Fruit fly (Drosophila melanogaster) whole organism, embryonic: ENCODE data around the gene SmE.

Experiments used
- ATbp ChIP-seq: fragments of 200-800 bp; sonication (Bioruptor generic); optimal IDR thresholded peaks from 2 replicates; lab custom pipeline; 2017; ENCODE audit warnings: missing biosample characterization, mild to moderate bottlenecking, missing genetic modification characterization, missing genetic modification reagents
- Atf-2 ChIP-seq: fragments of 200-800 bp; sonication (Bioruptor generic); optimal IDR thresholded peaks from 2 replicates; lab custom pipeline; 2016; ENCODE audit warnings: missing biosample characterization, missing genetic modification characterization
- CG10321 ChIP-seq: fragments of 200-800 bp; sonication (Bioruptor generic); IDR thresholded peaks from 2 replicates; pipeline ENCODE4 v1.3.6; 2022; ENCODE audit warnings: missing biosample characterization, missing genetic modification characterization
- CG10565 ChIP-seq: fragments of 200-800 bp; sonication (Bioruptor generic); optimal IDR thresholded peaks from 3 replicates; lab custom pipeline; 2016; ENCODE audit warnings: missing biosample characterization, mild to moderate bottlenecking, missing genetic modification characterization
- CG11695 ChIP-seq: fragments of 200-800 bp; sonication (Bioruptor generic); IDR thresholded peaks from 3 replicates; pipeline ENCODE4 v1.3.6; 2022; ENCODE audit warnings: missing biosample characterization, missing genetic modification characterization
- CG12071 ChIP-seq: fragments of 200-800 bp; sonication (Bioruptor generic); optimal IDR thresholded peaks from 3 replicates; lab custom pipeline; 2018; ENCODE audit warnings: missing biosample characterization, mild to moderate bottlenecking, missing genetic modification characterization
- CG12104 ChIP-seq: fragments of 200-800 bp; sonication (Bioruptor generic); optimal IDR thresholded peaks from 3 replicates; lab custom pipeline; 2016; ENCODE audit warnings: missing biosample characterization, missing genetic modification characterization
- CG1233 ChIP-seq: fragments of 200-800 bp; sonication (Bioruptor generic); optimal IDR thresholded peaks from 4 replicates; lab custom pipeline; 2018; ENCODE audit warnings: missing biosample characterization, mild to moderate bottlenecking, missing genetic modification characterization
- CG12769 ChIP-seq: fragments of 200-800 bp; sonication (Bioruptor generic); optimal IDR thresholded peaks from 2 replicates; lab custom pipeline; 2019; ENCODE audit warnings: missing biosample characterization, mild to moderate bottlenecking, missing genetic modification characterization, moderate library complexity
- CG15696 ChIP-seq: fragments of 200-800 bp; sonication (Bioruptor generic); optimal IDR thresholded peaks from 2 replicates; lab custom pipeline; 2019; ENCODE audit warnings: missing biosample characterization, mild to moderate bottlenecking, missing genetic modification characterization, moderate library complexity
- CG17829 ChIP-seq: fragments of 200-800 bp; optimal IDR thresholded peaks from 2 replicates; lab custom pipeline; 2019; ENCODE audit warnings: missing biosample characterization, mild to moderate bottlenecking, missing genetic modification characterization, moderate library complexity
- CG2116 ChIP-seq: fragments of 200-800 bp; sonication (Bioruptor generic); optimal IDR thresholded peaks from 3 replicates; lab custom pipeline; 2018; ENCODE audit warnings: missing biosample characterization, mild to moderate bottlenecking, missing genetic modification characterization
- CG2202 ChIP-seq: fragments of 200-800 bp; sonication (Bioruptor generic); optimal IDR thresholded peaks from 2 replicates; lab custom pipeline; 2018; ENCODE audit warnings: missing biosample characterization, mild to moderate bottlenecking, missing genetic modification characterization
- CG31388 ChIP-seq: fragments of 200-800 bp; sonication (Bioruptor generic); optimal IDR thresholded peaks from 2 replicates; lab custom pipeline; 2016; ENCODE audit warnings: missing biosample characterization, missing genetic modification characterization
- CG3163 ChIP-seq: fragments of 200-800 bp; sonication (Bioruptor generic); optimal IDR thresholded peaks from 3 replicates; lab custom pipeline; 2016; ENCODE audit warnings: missing biosample characterization, missing genetic modification characterization
- CG32767 ChIP-seq: fragments of 200-800 bp; sonication (Bioruptor generic); IDR thresholded peaks from 2 replicates; pipeline ENCODE4 v1.3.6; 2022; ENCODE audit warnings: missing biosample characterization, missing genetic modification characterization
- CG34422 ChIP-seq: fragments of 200-800 bp; sonication (Bioruptor generic); IDR thresholded peaks from 3 replicates; pipeline ENCODE4 v1.3.6; 2022; ENCODE audit warnings: missing biosample characterization, missing genetic modification characterization
- CG4282 ChIP-seq: fragments of 200-800 bp; sonication (Bioruptor generic); optimal IDR thresholded peaks from 2 replicates; lab custom pipeline; 2016; ENCODE audit warnings: missing biosample characterization, missing genetic modification characterization
- CG6683 ChIP-seq: fragments of 200-800 bp; sonication (Bioruptor generic); optimal IDR thresholded peaks from 2 replicates; lab custom pipeline; 2017; ENCODE audit warnings: missing biosample characterization, mild to moderate bottlenecking, missing genetic modification characterization, missing genetic modification reagents
- CG7372 ChIP-seq: fragments of 200-800 bp; sonication (Bioruptor generic); IDR thresholded peaks from 2 replicates; pipeline ENCODE4 v1.3.6; 2022; ENCODE audit warnings: missing biosample characterization, missing genetic modification characterization
- CG9817 ChIP-seq: fragments of 200-800 bp; sonication (Bioruptor generic); optimal IDR thresholded peaks from 2 replicates; lab custom pipeline; 2018; ENCODE audit warnings: missing biosample characterization, mild to moderate bottlenecking, missing genetic modification characterization, moderate library complexity
- E2f2 ChIP-seq: fragments of 200-800 bp; sonication (Bioruptor generic); IDR thresholded peaks from 2 replicates; pipeline ENCODE4 v1.3.6; 2022; ENCODE audit warnings: missing biosample characterization, missing genetic modification characterization
- Ets97D ChIP-seq: fragments of 200-800 bp; sonication (Bioruptor generic); optimal IDR thresholded peaks from 3 replicates; lab custom pipeline; 2016; ENCODE audit warnings: missing biosample characterization, missing genetic modification characterization
- Hey ChIP-seq: fragments of 200-800 bp; sonication (Bioruptor generic); optimal IDR thresholded peaks from 3 replicates; lab custom pipeline; 2018; ENCODE audit warnings: missing biosample characterization, mild to moderate bottlenecking, missing genetic modification characterization
- Lim3 ChIP-seq: fragments of 200-800 bp; sonication (Bioruptor generic); IDR thresholded peaks from 2 replicates; pipeline ENCODE4 v1.3.6; 2022; ENCODE audit warnings: missing biosample characterization, missing genetic modification characterization
- Mes4 ChIP-seq: fragments of 200-800 bp; sonication (Bioruptor generic); optimal IDR thresholded peaks from 2 replicates; lab custom pipeline; 2016; ENCODE audit warnings: missing biosample characterization, missing genetic modification characterization
- NC2α ChIP-seq: fragments of 200-800 bp; sonication (Bioruptor generic); optimal IDR thresholded peaks from 2 replicates; lab custom pipeline; 2016; ENCODE audit warnings: missing biosample characterization, missing genetic modification characterization
- Nf-YB ChIP-seq: fragments of 200-800 bp; sonication (Bioruptor generic); optimal IDR thresholded peaks from 3 replicates; lab custom pipeline; 2019; ENCODE audit warnings: missing biosample characterization, mild to moderate bottlenecking, missing genetic modification characterization, moderate library complexity
- NfI ChIP-seq: fragments of 200-800 bp; sonication (Bioruptor generic); optimal IDR thresholded peaks from 3 replicates; lab custom pipeline; 2018; ENCODE audit warnings: missing biosample characterization, mild to moderate bottlenecking, missing genetic modification characterization, moderate library complexity
- Sin3A ChIP-seq: fragments of >200 bp; optimal IDR thresholded peaks from 2 replicates; lab custom pipeline; 2018
- Sry-β ChIP-seq: fragments of 200-800 bp; sonication (Bioruptor generic); optimal IDR thresholded peaks from 2 replicates; lab custom pipeline; 2018; ENCODE audit warnings: missing biosample characterization, mild to moderate bottlenecking, missing genetic modification characterization, moderate library complexity
- Stat92E ChIP-seq, 3 experiments: fragments of >200 bp in 2 of 3; fragments of 200-800 bp in 1 of 3; sonication (Bioruptor generic) in 1 of 3; optimal IDR thresholded peaks; 2 replicates each; lab custom pipeline; 2017 to 2019; ENCODE audit warnings: missing biosample characterization in 3 of 3, missing genetic modification characterization in 3 of 3, mild to moderate bottlenecking in 1 of 3, moderate library complexity in 1 of 3
- Taf1 ChIP-seq: fragments of 200-800 bp; sonication (Bioruptor generic); IDR thresholded peaks from 2 replicates; pipeline ENCODE4 v1.3.6; 2022; ENCODE audit warnings: missing biosample characterization, missing genetic modification characterization
- ac ChIP-seq: fragments of 200-800 bp; sonication (Bioruptor generic); optimal IDR thresholded peaks from 3 replicates; lab custom pipeline; 2017; ENCODE audit warnings: missing biosample characterization, mild to moderate bottlenecking, missing genetic modification characterization
- cg ChIP-seq: fragments of 200-800 bp; sonication (Bioruptor generic); optimal IDR thresholded peaks from 3 replicates; lab custom pipeline; 2019; ENCODE audit warnings: missing biosample characterization, mild to moderate bottlenecking, missing genetic modification characterization, moderate library complexity
- crol ChIP-seq: fragments of 200-800 bp; sonication (Bioruptor generic); IDR thresholded peaks from 2 replicates; pipeline ENCODE4 v1.3.6; 2022; ENCODE audit warnings: missing biosample characterization, missing genetic modification characterization
- eve ChIP-seq, 2 experiments: fragments of >200 bp; optimal IDR thresholded peaks; 2 replicates each; lab custom pipeline; 2017; ENCODE audit warnings: missing biosample characterization in 2 of 2, missing genetic modification characterization in 2 of 2
- gce ChIP-seq: fragments of 200-800 bp; sonication (Bioruptor generic); IDR thresholded peaks from 3 replicates; pipeline ENCODE4 v1.3.6; 2022; ENCODE audit warnings: missing biosample characterization, missing genetic modification characterization
- kni ChIP-seq: fragments of 200-800 bp; sonication (Bioruptor generic); optimal IDR thresholded peaks from 3 replicates; lab custom pipeline; 2017; ENCODE audit warnings: mild to moderate bottlenecking, missing biosample characterization, missing genetic modification reagents, missing genetic modification characterization
- mirr ChIP-seq: fragments of 200-800 bp; sonication (Bioruptor generic); optimal IDR thresholded peaks from 3 replicates; lab custom pipeline; 2018; ENCODE audit warnings: missing biosample characterization, mild to moderate bottlenecking, missing genetic modification characterization
- prd ChIP-seq, 3 experiments: fragments of >200 bp in 2 of 3; fragments of 200-800 bp in 1 of 3; sonication (Bioruptor generic) in 1 of 3; optimal IDR thresholded peaks in 2 of 3; IDR thresholded peaks in 1 of 3; 2 replicates in 2 of 3; 3 replicates in 1 of 3; pipeline versions ENCODE4 v1.3.6 to Lab custom; 2017 to 2022; ENCODE audit warnings: missing biosample characterization in 1 of 3, missing genetic modification characterization in 1 of 3
- psq ChIP-seq: fragments of 200-800 bp; sonication (Bioruptor generic); optimal IDR thresholded peaks from 2 replicates; lab custom pipeline; 2017; ENCODE audit warnings: missing biosample characterization, missing genetic modification characterization
- ranshi ChIP-seq: fragments of 200-800 bp; sonication (Bioruptor generic); IDR thresholded peaks from 2 replicates; pipeline ENCODE4 v1.3.6; 2022; ENCODE audit warnings: missing biosample characterization, missing genetic modification characterization
- repo ChIP-seq: fragments of 200-800 bp; sonication (Bioruptor generic); optimal IDR thresholded peaks from 2 replicates; lab custom pipeline; 2016; ENCODE audit warnings: missing biosample characterization, missing genetic modification characterization
- sd ChIP-seq: fragments of 200-800 bp; sonication (Bioruptor generic); optimal IDR thresholded peaks from 3 replicates; lab custom pipeline; 2018; ENCODE audit warnings: missing biosample characterization, mild to moderate bottlenecking, missing genetic modification characterization, moderate library complexity
- seq ChIP-seq: fragments of 200-800 bp; sonication (Bioruptor generic); IDR thresholded peaks from 2 replicates; pipeline ENCODE4 v1.3.6; 2022; ENCODE audit warnings: missing biosample characterization, missing genetic modification characterization
- sug ChIP-seq: fragments of 200-800 bp; optimal IDR thresholded peaks from 2 replicates; lab custom pipeline; 2019; ENCODE audit warnings: missing biosample characterization, mild to moderate bottlenecking, missing genetic modification characterization, moderate library complexity
- tin ChIP-seq: fragments of 200-800 bp; sonication (Bioruptor generic); optimal IDR thresholded peaks from 3 replicates; lab custom pipeline; 2016; ENCODE audit warnings: missing biosample characterization, missing genetic modification characterization
- tio ChIP-seq: fragments of 200-800 bp; sonication (Bioruptor generic); optimal IDR thresholded peaks from 2 replicates; lab custom pipeline; 2017; ENCODE audit warnings: missing biosample characterization, missing genetic modification characterization, inconsistent platforms
- wdn ChIP-seq: fragments of 200-800 bp; sonication (Bioruptor generic); IDR thresholded peaks from 2 replicates; pipeline ENCODE4 v1.3.6; 2022; ENCODE audit warnings: missing biosample characterization, missing genetic modification characterization
- zfh2 ChIP-seq: fragments of 200-800 bp; sonication (Bioruptor generic); optimal IDR thresholded peaks from 2 replicates; lab custom pipeline; 2016; ENCODE audit warnings: missing biosample characterization, missing genetic modification characterization

The SmE gene

dm6 chr2L:7925389-7925788 is 40.1 kb upstream of the SmE start (continued):
- TF ChIP-seq Sry-β (peak; percentile 10), CG17829 (tag; lab: Kevin White, UChicago) (peak; percentile 83), CG31388 (GFP tag; lab: Kevin White, UChicago) (peak; percentile 31), CG12071 (GFP tag; lab: Kevin White, UChicago) (peak; percentile 87), Taf1 (GFP tag; lab: Robert Waterston, UW) (peak; percentile 70), tin (GFP tag; lab: Kevin White, UChicago) (peak; percentile 88), CG7372 (GFP tag; lab: Robert Waterston, UW) (peak; percentile 89), Lim3 (peak; percentile 44; the same call in 1 of the 2 replicates), cg (GFP tag; lab: Kevin White, UChicago) (no peak), psq (GFP tag; lab: Kevin White, UChicago) (peak; percentile 46), wdn (peak; percentile 85), CG4282 (GFP tag; lab: Kevin White, UChicago) (peak; percentile 72), CG9817 (tag; lab: Kevin White, UChicago) (peak; percentile 87), ac (GFP tag; lab: Kevin White, UChicago) (no peak), CG10321 (peak; percentile 46), CG11695 (peak; percentile 91), Stat92E (GFP tag; optimal IDR thresholded peaks at IDR 0.05; lab: Kevin White, UChicago) (no peak), eve (GFP tag; optimal IDR thresholded peaks at IDR 0.05; lab: Kevin White, UChicago) (peak in 1 of 2 experiments; percentile 94), CG2202 (tag; lab: Kevin White, UChicago) (peak; percentile 51), Hey (tag; lab: Kevin White, UChicago) (peak; percentile 54), CG34422 (GFP tag; lab: Robert Waterston, UW) (peak; percentile 91), Mes4 (GFP tag; lab: Kevin White, UChicago) (peak; percentile 73), ranshi (GFP tag; lab: Robert Waterston, UW) (peak; percentile 91), mirr (GFP tag; lab: Kevin White, UChicago) (peak; percentile 69), Nf-YB (GFP tag; lab: Kevin White, UChicago) (peak; percentile 64), gce (GFP tag; lab: Robert Waterston, UW) (peak; percentile 91), ATbp (peak; percentile 87), prd (optimal IDR thresholded peaks at IDR 0.05; lab: Kevin White, UChicago) (no peak), prd (GFP tag; IDR thresholded peaks at IDR 0.05; lab: Robert Waterston, UW) (peak; percentile 94), crol (GFP tag; lab: Robert Waterston, UW) (peak; percentile 39), kni (peak; percentile 33), CG12104 (peak; percentile 68), CG3163 (GFP tag; lab: Kevin White, UChicago) (peak; percentile 73), seq (peak; percentile 90), CG6683 (GFP tag; lab: Kevin White, UChicago) (peak; percentile 87), Ets97D (GFP tag; lab: Kevin White, UChicago) (peak; percentile 58), sd (tag; lab: Kevin White, UChicago) (peak; percentile 61), Sin3A (no peak), NC2α (GFP tag; lab: Kevin White, UChicago) (peak; percentile 49), zfh2 (GFP tag; lab: Kevin White, UChicago) (peak; percentile 53), NfI (GFP tag; lab: Kevin White, UChicago) (peak; percentile 91), CG10565 (GFP tag; lab: Kevin White, UChicago) (peak; percentile 45), CG12769 (tag; lab: Kevin White, UChicago) (peak; percentile 89), Atf-2 (GFP tag; lab: Kevin White, UChicago) (peak; percentile 84), CG15696 (tag; lab: Kevin White, UChicago) (peak; percentile 50), CG1233 (GFP tag; lab: Kevin White, UChicago) (peak; percentile 83), CG32767 (GFP tag; lab: Robert Waterston, UW) (peak; percentile 86), sug (tag; lab: Kevin White, UChicago) (peak; percentile 50), tio (GFP tag; lab: Kevin White, UChicago) (peak; percentile 72), repo (peak; percentile 84), CG2116 (GFP tag; lab: Kevin White, UChicago) (peak; percentile 31), E2f2 (GFP tag; lab: Robert Waterston, UW) (peak; percentile 68)
